Worm (Caenorhabditis elegans) whole organism, midembryonic: ENCODE measurements around the gene tmem-145.

Experiments
- T22C8.4 ChIP-seq: fragments of 200-800 bp; sonication (Bioruptor generic); IDR thresholded peaks from 2 replicates; pipeline ENCODE4 v1.3.6; 2022; ENCODE audit warnings: missing genetic modification characterization, missing compliant biosample characterization
- cog-1 ChIP-seq: sonication (generic microtip); optimal IDR thresholded peaks from 2 replicates; lab custom pipeline; 2016; ENCODE audit warnings: missing genetic modification characterization, missing compliant biosample characterization
- flt-1 ChIP-seq: fragments of 200-800 bp; sonication (Bioruptor generic); IDR thresholded peaks from 2 replicates; pipeline ENCODE4 v1.3.6; 2022; ENCODE audit warnings: missing genetic modification characterization, missing compliant biosample characterization
- klf-2 ChIP-seq: fragments of 200-800 bp; sonication (Bioruptor generic); conservative IDR thresholded peaks from 2 replicates; pipeline ENCODE4 v1.3.6; 2022; ENCODE audit warnings: missing genetic modification reagents, missing genetic modification characterization, missing compliant biosample characterization
- med-1 ChIP-seq: sonication (generic microtip); optimal IDR thresholded peaks from 2 replicates; lab custom pipeline; 2017; ENCODE audit warnings: missing genetic modification characterization, mild to moderate bottlenecking, missing compliant biosample characterization, antibody characterized with exemption, missing genetic modification reagents; ENCODE audit not compliant: insufficient read depth
- ref-1 ChIP-seq: fragments of 200-800 bp; sonication (Bioruptor generic); conservative IDR thresholded peaks from 2 replicates; pipeline ENCODE4 v1.3.6; 2022; ENCODE audit warnings: missing genetic modification reagents, missing genetic modification characterization, missing compliant biosample characterization
- tab-1 ChIP-seq: fragments of 200-800 bp; sonication (Bioruptor generic); IDR thresholded peaks from 2 replicates; pipeline ENCODE4 v1.3.6; 2022; ENCODE audit warnings: missing genetic modification characterization, missing compliant biosample characterization
- ztf-23 ChIP-seq: fragments of 200-800 bp; sonication (Bioruptor generic); IDR thresholded peaks from 2 replicates; pipeline ENCODE4 v1.3.6; 2022; ENCODE audit warnings: missing genetic modification reagents, missing genetic modification characterization, missing compliant biosample characterization
- ztf-29 ChIP-seq: fragments of 200-800 bp; sonication (Bioruptor generic); IDR thresholded peaks from 2 replicates; pipeline ENCODE4 v1.3.6; 2022; ENCODE audit warnings: missing genetic modification reagents, missing genetic modification characterization, missing compliant biosample characterization

tmem-145 gene

DNA sequence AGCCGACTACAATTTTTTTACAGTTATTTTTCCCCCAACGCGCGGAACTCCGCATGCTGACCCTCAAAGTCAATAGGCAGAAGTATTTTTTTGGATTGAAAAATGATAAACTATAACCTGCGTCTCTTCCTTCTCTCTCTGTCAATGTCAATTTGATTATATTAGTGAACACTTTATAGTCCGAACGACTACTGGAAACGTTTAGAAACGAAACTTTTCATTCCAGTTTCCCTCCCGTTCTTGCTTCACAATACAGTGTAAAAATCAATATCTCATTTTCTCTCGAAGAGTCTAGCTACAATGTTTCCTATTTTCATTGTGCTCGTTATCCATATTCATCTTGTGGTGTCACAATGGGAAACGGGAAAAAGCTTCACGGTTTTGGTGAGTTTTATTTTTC is 5.4 kb downstream of the tmem-145 start, which contains the start of gene lgc-24:
Gene lgc-24 (plus strand): TSS at position 301 of the 400 bp plus-strand sequence.
- no peak for TF ChIP-seq klf-2 (GFP tag; lab: Robert Waterston, UW)
- no peak for TF ChIP-seq cog-1 (tag; lab: Kevin White, UChicago)
- no peak for TF ChIP-seq ztf-29 (GFP tag; lab: Robert Waterston, UW)
- TF ChIP-seq flt-1 (GFP tag; lab: Robert Waterston, UW), result no peak
- no peak for TF ChIP-seq ztf-23 (GFP tag; lab: Robert Waterston, UW)
- no peak for TF ChIP-seq ref-1 (GFP tag; lab: Robert Waterston, UW)
- no peak for TF ChIP-seq med-1 (GFP tag; lab: Kevin White, UChicago)
- no peak for TF ChIP-seq T22C8.4 (GFP tag; lab: Robert Waterston, UW)
- no peak for TF ChIP-seq tab-1 (GFP tag; lab: Robert Waterston, UW)

DNA sequence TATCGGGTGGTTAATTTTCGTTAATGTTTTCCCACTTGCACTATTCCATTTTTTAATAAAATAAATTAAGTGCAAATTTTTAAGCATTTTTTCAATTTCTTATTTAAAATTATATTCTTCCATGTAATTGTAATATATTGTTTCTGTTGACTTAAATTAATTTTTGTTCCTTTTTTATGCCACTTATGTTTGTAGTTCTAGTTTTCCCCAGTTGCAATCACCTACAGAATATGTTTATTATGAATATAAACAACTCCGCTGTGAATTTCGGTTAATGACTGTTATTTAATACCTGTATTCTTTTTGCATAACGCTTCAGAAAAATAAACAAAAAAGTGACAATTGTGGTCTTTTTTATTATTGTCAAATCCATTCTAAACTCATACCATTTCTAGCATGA is 8.8 kb downstream of the tmem-145 start, which contains the start of gene lgc-23:
Gene lgc-23 (plus strand): TSS at position 301 of the 400 bp plus-strand sequence.
- no peak for TF ChIP-seq T22C8.4 (GFP tag; lab: Robert Waterston, UW)
- TF ChIP-seq klf-2 (GFP tag; lab: Robert Waterston, UW), result no peak
- no peak for TF ChIP-seq med-1 (GFP tag; lab: Kevin White, UChicago)

DNA sequence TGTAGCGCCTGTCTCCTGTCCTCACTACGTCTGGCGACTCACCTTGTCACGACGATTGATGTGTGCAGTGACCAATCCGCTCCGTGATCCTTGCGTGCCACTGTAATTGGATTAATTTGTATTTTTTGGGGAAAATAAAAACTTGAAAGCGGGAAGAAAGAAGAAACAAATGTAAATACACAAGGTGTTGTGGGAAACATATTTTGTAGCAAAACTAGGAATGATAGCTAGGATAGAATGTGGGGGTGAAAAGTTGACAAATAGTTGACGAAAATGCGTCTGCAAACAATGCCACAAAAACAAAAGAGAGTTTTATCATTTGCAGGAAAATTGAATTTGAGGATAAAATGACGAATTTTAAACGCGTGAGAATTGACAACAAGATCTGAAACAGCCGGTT is 16.7 kb downstream of the tmem-145 start, which contains the start of gene B0198.3:
Gene B0198.3 (minus strand): TSS at position 101 of the 400 bp plus-strand sequence.
- TF ChIP-seq flt-1 (GFP tag; lab: Robert Waterston, UW) (no peak), med-1 (GFP tag; lab: Kevin White, UChicago) (no peak), ztf-29 (GFP tag; lab: Robert Waterston, UW) (no peak), ztf-23 (GFP tag; lab: Robert Waterston, UW) (no peak), tab-1 (GFP tag; lab: Robert Waterston, UW) (no peak), cog-1 (tag; lab: Kevin White, UChicago) (no peak), klf-2 (GFP tag; lab: Robert Waterston, UW) (no peak), T22C8.4 (GFP tag; lab: Robert Waterston, UW) (no peak), ref-1 (GFP tag; lab: Robert Waterston, UW) (no peak)

DNA sequence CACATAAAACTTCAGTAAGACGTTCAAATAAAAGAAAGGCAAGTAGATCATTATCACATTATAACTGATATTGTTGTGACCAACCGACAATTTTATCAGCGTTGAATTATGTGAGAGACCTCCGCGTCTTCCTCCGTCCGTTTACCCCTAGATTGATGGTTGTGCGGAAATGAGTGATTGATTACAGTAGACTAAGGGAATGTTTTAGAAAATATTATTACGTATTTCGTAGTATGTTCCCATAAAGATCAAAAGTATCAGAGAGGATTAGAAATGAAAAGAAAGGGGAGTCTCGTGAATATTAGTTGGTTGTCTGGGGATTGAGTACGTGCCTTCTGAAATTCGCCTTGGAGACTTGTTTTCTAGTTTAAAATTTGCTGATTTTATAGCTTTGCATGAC is 34.9 kb downstream of the tmem-145 start:
- TF ChIP-seq tab-1 (GFP tag; lab: Robert Waterston, UW), result no peak
- no peak for TF ChIP-seq cog-1 (tag; lab: Kevin White, UChicago)
- TF ChIP-seq ztf-29 (GFP tag; lab: Robert Waterston, UW), result no peak
- TF ChIP-seq med-1 (GFP tag; lab: Kevin White, UChicago), result no peak
- no peak for TF ChIP-seq ztf-23 (GFP tag; lab: Robert Waterston, UW)
- no peak for TF ChIP-seq flt-1 (GFP tag; lab: Robert Waterston, UW)
- no peak for TF ChIP-seq ref-1 (GFP tag; lab: Robert Waterston, UW)
- TF ChIP-seq T22C8.4 (GFP tag; lab: Robert Waterston, UW), result no peak
- no peak for TF ChIP-seq klf-2 (GFP tag; lab: Robert Waterston, UW)

DNA sequence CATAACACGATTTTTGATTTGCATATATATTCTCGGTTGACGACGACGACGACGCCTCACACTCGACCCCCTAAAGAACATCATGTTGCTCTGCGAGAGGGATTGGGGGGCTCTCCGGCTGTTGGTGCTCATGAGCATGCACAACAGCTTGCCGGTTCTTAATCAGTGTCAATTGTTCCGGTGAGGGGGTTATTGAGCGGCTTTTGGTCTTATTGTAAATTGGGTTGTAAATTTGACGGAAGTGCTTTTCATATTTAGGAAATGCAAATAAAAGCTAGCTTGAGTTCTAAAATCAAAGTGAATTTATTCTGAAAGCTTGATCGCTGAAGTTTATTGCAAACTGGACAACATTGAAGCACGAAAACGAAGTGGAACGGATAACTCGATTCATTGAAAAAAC is 35.7 kb downstream of the tmem-145 start:
- TF ChIP-seq T22C8.4 (GFP tag; lab: Robert Waterston, UW), result no peak
- no peak for TF ChIP-seq tab-1 (GFP tag; lab: Robert Waterston, UW)
- no peak for TF ChIP-seq ztf-29 (GFP tag; lab: Robert Waterston, UW)
- no peak for TF ChIP-seq ztf-23 (GFP tag; lab: Robert Waterston, UW)
- TF ChIP-seq flt-1 (GFP tag; lab: Robert Waterston, UW), result no peak
- TF ChIP-seq cog-1 (tag; lab: Kevin White, UChicago), result no peak
- TF ChIP-seq ref-1 (GFP tag; lab: Robert Waterston, UW), result no peak
- TF ChIP-seq klf-2 (GFP tag; lab: Robert Waterston, UW), result no peak
- no peak for TF ChIP-seq med-1 (GFP tag; lab: Kevin White, UChicago)

DNA sequence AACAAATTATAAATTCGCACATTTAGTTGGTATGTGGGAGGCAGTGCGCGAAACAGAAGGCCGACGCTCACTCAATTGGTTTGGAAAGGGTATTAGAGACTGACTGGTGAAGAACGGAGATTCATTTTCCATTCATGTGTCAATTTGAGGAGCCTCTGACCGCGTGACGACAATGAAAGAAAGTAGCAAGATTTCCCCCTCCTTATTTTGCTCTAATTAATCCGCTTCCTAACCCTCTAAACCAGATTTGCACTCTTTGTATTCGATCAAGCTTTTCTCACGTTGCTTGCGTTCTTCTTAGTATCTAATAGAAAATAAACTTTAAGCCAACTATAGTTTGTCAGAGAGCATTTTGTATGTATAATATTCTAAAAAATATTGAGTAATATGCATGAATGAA is 37.5 kb downstream of the tmem-145 start:
- TF ChIP-seq flt-1 (GFP tag; lab: Robert Waterston, UW) (no peak), T22C8.4 (GFP tag; lab: Robert Waterston, UW) (no peak), cog-1 (tag; lab: Kevin White, UChicago) (peak; percentile 2), ref-1 (GFP tag; lab: Robert Waterston, UW) (no peak), ztf-29 (GFP tag; lab: Robert Waterston, UW) (no peak), klf-2 (GFP tag; lab: Robert Waterston, UW) (no peak)

DNA sequence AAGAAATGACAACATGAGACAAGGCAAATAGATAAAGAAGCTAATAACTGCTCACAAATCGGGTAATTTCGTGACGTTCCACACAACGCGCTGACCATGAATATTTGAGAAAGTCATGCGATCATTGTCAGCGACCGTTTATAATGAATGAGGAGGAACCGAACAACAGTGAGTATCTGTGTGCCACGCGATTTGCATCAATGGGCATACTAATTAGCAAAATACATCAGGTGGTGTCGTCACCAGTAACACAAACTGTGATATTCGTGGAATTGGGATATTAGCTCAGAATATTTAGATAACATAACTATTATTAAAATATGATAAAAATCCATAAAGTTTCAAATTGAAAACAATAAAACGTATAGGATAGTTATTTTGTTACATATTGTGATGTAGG is 39.0 kb downstream of the tmem-145 start:
- no peak for TF ChIP-seq tab-1 (GFP tag; lab: Robert Waterston, UW)
- TF ChIP-seq klf-2 (GFP tag; lab: Robert Waterston, UW), result no peak
- TF ChIP-seq flt-1 (GFP tag; lab: Robert Waterston, UW), result no peak
- no peak for TF ChIP-seq cog-1 (tag; lab: Kevin White, UChicago)
- no peak for TF ChIP-seq ztf-23 (GFP tag; lab: Robert Waterston, UW)
- TF ChIP-seq T22C8.4 (GFP tag; lab: Robert Waterston, UW), result no peak
- no peak for TF ChIP-seq med-1 (GFP tag; lab: Kevin White, UChicago)
- TF ChIP-seq ref-1 (GFP tag; lab: Robert Waterston, UW), result no peak
- no peak for TF ChIP-seq ztf-29 (GFP tag; lab: Robert Waterston, UW)

DNA sequence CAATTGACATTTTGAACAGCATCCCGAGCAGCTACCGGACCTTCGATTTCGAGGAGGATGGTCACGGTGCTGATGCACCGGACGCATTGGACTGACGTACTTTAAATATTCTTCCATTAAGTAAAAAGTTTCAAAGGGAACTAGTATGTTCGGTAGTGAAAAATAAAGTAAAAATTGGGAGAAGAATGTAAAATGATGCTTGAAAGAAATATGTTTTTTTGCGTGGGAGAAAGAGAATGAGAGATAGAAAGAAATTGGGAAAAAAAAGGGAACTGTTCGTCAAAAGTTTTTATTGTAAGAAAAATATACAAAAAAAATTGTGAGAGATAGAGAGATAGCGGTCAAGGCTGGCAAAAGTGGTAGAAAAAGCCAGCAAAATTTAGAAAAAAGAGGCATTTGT is 39.7 kb downstream of the tmem-145 start, which contains the start of gene tsp-20:
Gene tsp-20 (minus strand): TSS at position 101 of the 400 bp plus-strand sequence.
- TF ChIP-seq ref-1 (GFP tag; lab: Robert Waterston, UW), result no peak
- no peak for TF ChIP-seq tab-1 (GFP tag; lab: Robert Waterston, UW)
- TF ChIP-seq med-1 (GFP tag; lab: Kevin White, UChicago), result no peak
- TF ChIP-seq flt-1 (GFP tag; lab: Robert Waterston, UW), result no peak
- no peak for TF ChIP-seq klf-2 (GFP tag; lab: Robert Waterston, UW)
- TF ChIP-seq ztf-29 (GFP tag; lab: Robert Waterston, UW), result no peak
